Fruit fly (Drosophila melanogaster): Measurements from ENCODE around the gene CG8312.

DNA sequence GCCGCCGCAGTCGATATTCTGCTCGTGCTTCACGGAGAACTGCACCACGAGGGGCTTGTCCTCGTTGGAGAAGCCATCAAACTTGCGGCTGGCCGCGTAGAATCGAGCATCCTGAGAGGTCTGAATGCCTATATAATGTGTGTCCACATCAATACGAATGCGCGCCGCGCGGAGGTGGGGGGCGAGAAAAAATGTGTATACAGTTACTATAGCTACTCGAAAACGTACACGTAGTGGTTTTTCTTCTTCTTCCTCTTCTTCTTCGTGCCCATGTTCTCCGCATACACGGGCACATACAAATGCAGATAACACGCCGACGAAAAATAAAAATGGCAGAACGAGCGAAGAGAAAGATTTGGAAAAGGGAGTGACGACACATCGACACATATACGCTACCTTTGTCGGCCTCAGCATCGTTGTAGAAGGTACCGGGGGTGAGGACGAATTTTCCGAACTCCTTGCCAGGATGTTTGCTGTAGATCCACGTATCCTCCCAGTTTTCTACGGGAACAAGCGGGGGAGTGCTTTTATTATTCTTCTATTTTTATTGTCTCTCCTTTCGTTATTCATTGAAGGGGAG is 39.0 kb downstream of the CG8312 start:
- TF ChIP-seq CG8478 (optimal IDR thresholded peaks at IDR 0.05): no peak
- TF ChIP-seq CTCF (optimal IDR thresholded peaks at IDR 0.05): no peak

Data from S2 (cell line).